Worm (Caenorhabditis elegans) whole organism, L4 larva: ENCODE results near the gene nhr-106.

ENCODE experiments used
- F10B5.3 ChIP-seq: sonication (generic microtip); optimal IDR thresholded peaks from 2 replicates; lab custom pipeline; 2016; ENCODE audit warnings: mild to moderate bottlenecking, missing genetic modification characterization, missing compliant biosample characterization
- F37D6.2 ChIP-seq: sonication (generic microtip); optimal IDR thresholded peaks from 2 replicates; lab custom pipeline; 2016; ENCODE audit warnings: mild to moderate bottlenecking, missing genetic modification characterization, missing compliant biosample characterization
- F49E8.2 ChIP-seq: sonication (generic microtip); optimal IDR thresholded peaks from 2 replicates; lab custom pipeline; 2016; ENCODE audit warnings: missing compliant biosample characterization, mild to moderate bottlenecking, missing genetic modification characterization, borderline replicate concordance
- T26A8.4 ChIP-seq: fragments of 200-800 bp; sonication (Bioruptor generic); IDR thresholded peaks from 2 replicates; pipeline ENCODE4 v1.3.6; 2022; ENCODE audit warnings: missing genetic modification characterization, missing compliant biosample characterization
- Y5F2A.4 ChIP-seq: fragments of 200-800 bp; sonication (Bioruptor generic); optimal IDR thresholded peaks from 2 replicates; lab custom pipeline; 2018; ENCODE audit warnings: mild to moderate bottlenecking, missing genetic modification characterization, missing compliant biosample characterization
- aha-1 ChIP-seq: fragments of 150-350 bp; peaks from one replicate; lab custom pipeline; 2014; ENCODE audit warnings: missing biosample characterization, missing genetic modification characterization
- aly-2 ChIP-seq: sonication (generic microtip); optimal IDR thresholded peaks from 2 replicates; lab custom pipeline; 2018; ENCODE audit warnings: missing biosample characterization, missing genetic modification characterization
- ama-1 ChIP-seq: fragments of 150-350 bp; optimal IDR thresholded peaks from 2 replicates; lab custom pipeline; 2014; ENCODE audit warnings: inconsistent platforms, mixed read lengths
- ceh-20 ChIP-seq: fragments of 200-800 bp; sonication (Bioruptor generic); IDR thresholded peaks from 2 replicates; pipeline ENCODE4 v1.3.6; 2022; ENCODE audit warnings: missing genetic modification reagents, missing genetic modification characterization, missing compliant biosample characterization
- ceh-62 ChIP-seq: sonication (generic microtip); optimal IDR thresholded peaks from 2 replicates; lab custom pipeline; 2017; ENCODE audit warnings: missing biosample characterization, missing genetic modification characterization
- ceh-82 ChIP-seq: sonication (generic microtip); optimal IDR thresholded peaks from 2 replicates; lab custom pipeline; 2017; ENCODE audit warnings: missing biosample characterization, missing genetic modification characterization
- ces-1 ChIP-seq: fragments of 150-350 bp; sonication (generic microtip); optimal IDR thresholded peaks from 4 replicates; lab custom pipeline; 2014; ENCODE audit warnings: missing biosample characterization, missing genetic modification reagents, missing genetic modification characterization
- daf-12 ChIP-seq: fragments of 150-350 bp; optimal IDR thresholded peaks from 2 replicates; lab custom pipeline; 2014; ENCODE audit warnings: missing biosample characterization, missing genetic modification reagents, missing genetic modification characterization
- daf-16 ChIP-seq, 3 experiments: sonication (generic microtip); optimal IDR thresholded peaks; 2 replicates each; lab custom pipeline; 2016 to 2017; ENCODE audit warnings: missing genetic modification characterization in 3 of 3, missing genetic modification reagents in 3 of 3, mild to moderate bottlenecking in 2 of 3, missing compliant biosample characterization in 2 of 3, missing biosample characterization in 1 of 3, moderate library complexity in 1 of 3
- dmd-8 ChIP-seq: fragments of 200-800 bp; sonication (Bioruptor generic); IDR thresholded peaks from 2 replicates; pipeline ENCODE4 v1.3.6; 2022; ENCODE audit warnings: missing genetic modification characterization, missing compliant biosample characterization
- egl-43 ChIP-seq: fragments of 200-800 bp; sonication (Bioruptor generic); IDR thresholded peaks from 2 replicates; pipeline ENCODE4 v1.3.6; 2022; ENCODE audit warnings: missing genetic modification reagents, missing genetic modification characterization, missing compliant biosample characterization
- gei-8 ChIP-seq: fragments of 200-800 bp; sonication (Bioruptor generic); optimal IDR thresholded peaks from 2 replicates; lab custom pipeline; 2018; ENCODE audit warnings: mild to moderate bottlenecking, missing genetic modification characterization, missing compliant biosample characterization
- hlh-11 ChIP-seq: fragments of 200-800 bp; sonication (Bioruptor generic); optimal IDR thresholded peaks from 2 replicates; lab custom pipeline; 2018; ENCODE audit warnings: mild to moderate bottlenecking, missing genetic modification characterization, missing compliant biosample characterization
- hlh-30 ChIP-seq: sonication (generic microtip); optimal IDR thresholded peaks from 2 replicates; lab custom pipeline; 2017; ENCODE audit warnings: antibody characterized with exemption, mild to moderate bottlenecking, missing genetic modification characterization, missing compliant biosample characterization; ENCODE audit not compliant: insufficient read depth
- lin-29 ChIP-seq: fragments of 200-800 bp; sonication (Bioruptor generic); IDR thresholded peaks from 2 replicates; pipeline ENCODE4 v1.3.6; 2022; ENCODE audit warnings: missing genetic modification reagents, missing genetic modification characterization, missing compliant biosample characterization
- lin-39 ChIP-seq: fragments of 150-350 bp; optimal IDR thresholded peaks from 2 replicates; lab custom pipeline; 2014; ENCODE audit warnings: missing biosample characterization, missing genetic modification reagents, missing genetic modification characterization
- lir-3 ChIP-seq: sonication (generic microtip); optimal IDR thresholded peaks from 2 replicates; lab custom pipeline; 2016; ENCODE audit warnings: mild to moderate bottlenecking, missing genetic modification characterization, missing compliant biosample characterization
- mdl-1 ChIP-seq, 2 experiments: fragments of 150-350 bp in 1 of 2; sonication (generic microtip) in 1 of 2; optimal IDR thresholded peaks; 2 replicates each; lab custom pipeline; 2014 to 2017; ENCODE audit warnings: missing biosample characterization in 2 of 2, missing genetic modification characterization in 2 of 2
- mxl-3 ChIP-seq: fragments of 200-800 bp; sonication (Bioruptor generic); optimal IDR thresholded peaks from 2 replicates; lab custom pipeline; 2018; ENCODE audit warnings: mild to moderate bottlenecking, missing genetic modification characterization, missing compliant biosample characterization
- nhr-102 ChIP-seq: sonication (generic microtip); optimal IDR thresholded peaks from 2 replicates; lab custom pipeline; 2016; ENCODE audit warnings: mild to moderate bottlenecking, missing genetic modification characterization, moderate library complexity, missing compliant biosample characterization
- nhr-11 ChIP-seq: fragments of 150-350 bp; optimal IDR thresholded peaks from 2 replicates; lab custom pipeline; 2014; ENCODE audit warnings: missing biosample characterization, missing genetic modification characterization
- nhr-25 ChIP-seq: sonication (generic microtip); optimal IDR thresholded peaks from 2 replicates; lab custom pipeline; 2017; ENCODE audit warnings: missing genetic modification characterization, mild to moderate bottlenecking, missing compliant biosample characterization, antibody characterized with exemption, moderate library complexity, borderline replicate concordance; ENCODE audit not compliant: insufficient read depth
- nhr-28 ChIP-seq: fragments of 150-350 bp; optimal IDR thresholded peaks from 2 replicates; lab custom pipeline; 2014; ENCODE audit warnings: missing biosample characterization, missing genetic modification characterization
- nhr-41 ChIP-seq: fragments of 200-800 bp; sonication (Bioruptor generic); IDR thresholded peaks from 2 replicates; pipeline ENCODE4 v1.3.6; 2022; ENCODE audit warnings: missing genetic modification reagents, missing genetic modification characterization, missing compliant biosample characterization
- nhr-42 ChIP-seq: fragments of 200-800 bp; sonication (Bioruptor generic); IDR thresholded peaks from 2 replicates; pipeline ENCODE4 v1.3.6; 2022; ENCODE audit warnings: missing genetic modification characterization, missing compliant biosample characterization
- nhr-48 ChIP-seq: sonication (generic microtip); optimal IDR thresholded peaks from 2 replicates; lab custom pipeline; 2016; ENCODE audit warnings: mild to moderate bottlenecking, missing genetic modification characterization, missing compliant biosample characterization
- nhr-6 ChIP-seq: fragments of 150-350 bp; optimal IDR thresholded peaks from 2 replicates; lab custom pipeline; 2014; ENCODE audit warnings: missing biosample characterization, missing genetic modification characterization
- nhr-76 ChIP-seq: fragments of 150-350 bp; optimal IDR thresholded peaks from 2 replicates; lab custom pipeline; 2014; ENCODE audit warnings: missing biosample characterization, missing genetic modification characterization
- pha-4 ChIP-seq, 2 experiments: fragments of 150-350 bp in 1 of 2; fragments of 200-800 bp in 1 of 2; sonication (Bioruptor generic) in 1 of 2; IDR thresholded peaks in 1 of 2; optimal IDR thresholded peaks in 1 of 2; 2 replicates each; pipeline versions ENCODE4 v1.3.6 to Lab custom; 2014 to 2022; ENCODE audit warnings: missing genetic modification characterization in 2 of 2, missing genetic modification reagents in 2 of 2, missing biosample characterization in 1 of 2, missing compliant biosample characterization in 1 of 2
- pqm-1 ChIP-seq: sonication (generic microtip); optimal IDR thresholded peaks from 2 replicates; lab custom pipeline; 2017; ENCODE audit warnings: missing biosample characterization, missing genetic modification characterization
- set-16 ChIP-seq: fragments of 200-800 bp; sonication (Bioruptor generic); IDR thresholded peaks from 2 replicates; pipeline ENCODE4 v1.3.6; 2022; ENCODE audit warnings: missing genetic modification reagents, missing genetic modification characterization, missing compliant biosample characterization
- skn-1 ChIP-seq: fragments of 150-350 bp; optimal IDR thresholded peaks from 2 replicates; lab custom pipeline; 2014; ENCODE audit warnings: missing biosample characterization, missing genetic modification characterization
- snpc-4 ChIP-seq: fragments of 150-350 bp; optimal IDR thresholded peaks from 2 replicates; lab custom pipeline; 2014; ENCODE audit warnings: missing biosample characterization, missing genetic modification characterization
- spr-3 ChIP-seq: fragments of 200-800 bp; sonication (Bioruptor generic); optimal IDR thresholded peaks from 2 replicates; lab custom pipeline; 2018; ENCODE audit warnings: mild to moderate bottlenecking, missing genetic modification characterization, missing compliant biosample characterization
- tag-97 ChIP-seq: fragments of 200-800 bp; sonication (Bioruptor generic); IDR thresholded peaks from 2 replicates; pipeline ENCODE4 v1.3.6; 2022; ENCODE audit warnings: missing genetic modification characterization, missing compliant biosample characterization
- vab-7 ChIP-seq: fragments of 200-800 bp; sonication (Bioruptor generic); IDR thresholded peaks from 2 replicates; pipeline ENCODE4 v1.3.6; 2022; ENCODE audit warnings: missing genetic modification reagents, missing genetic modification characterization, missing compliant biosample characterization
- zip-11 ChIP-seq: fragments of 200-800 bp; sonication (Bioruptor generic); IDR thresholded peaks from 2 replicates; pipeline ENCODE4 v1.3.6; 2022; ENCODE audit warnings: missing genetic modification characterization, missing compliant biosample characterization
- ztf-11 ChIP-seq: fragments of 150-350 bp; optimal IDR thresholded peaks from 2 replicates; lab custom pipeline; 2014; ENCODE audit warnings: missing biosample characterization, missing genetic modification characterization

Gene nhr-106

ce11 chrV:505191-505590, 15.8 kb downstream of the nhr-106 start, which contains the start of gene srlf-19:
Gene srlf-19 (plus strand): TSS chrV:505491.
- TF ChIP-seq nhr-11 (tag; lab: Kevin White, UChicago) (no peak), nhr-41 (GFP tag; lab: Robert Waterston, UW) (no peak), vab-7 (GFP tag; lab: Robert Waterston, UW) (no peak), tag-97 (GFP tag; lab: Robert Waterston, UW) (no peak), hlh-11 (tag; lab: Kevin White, UChicago) (no peak), ama-1 (no peak), lir-3 (no peak), set-16 (GFP tag; lab: Robert Waterston, UW) (no peak), ceh-20 (GFP tag; lab: Robert Waterston, UW) (no peak), nhr-6 (tag; lab: Kevin White, UChicago) (no peak), T26A8.4 (GFP tag; lab: Robert Waterston, UW) (no peak), dmd-8 (no peak), daf-12 (no peak), snpc-4 (tag; lab: Kevin White, UChicago) (no peak), F49E8.2 (tag; lab: Kevin White, UChicago) (no peak), ces-1 (no peak), lin-29 (GFP tag; lab: Robert Waterston, UW) (no peak), F37D6.2 (tag; lab: Kevin White, UChicago) (no peak)
- TF ChIP-seq, all 104 proteins: peak for 0

ce11 chrV:512420-512819, 23.0 kb downstream of the nhr-106 start, which contains the start of gene srh-37:
Gene srh-37 (minus strand): TSS chrV:512520.
- no peak for TF ChIP-seq nhr-76 (tag; lab: Kevin White, UChicago)
- TF ChIP-seq nhr-48: no peak
- no peak for TF ChIP-seq hlh-30 (tag; lab: Kevin White, UChicago)
- no peak for TF ChIP-seq ceh-62
- TF ChIP-seq mdl-1 (tag; optimal IDR thresholded peaks at IDR 0.05; lab: Kevin White, UChicago): no peak
- TF ChIP-seq lin-39 (tag; lab: Kevin White, UChicago): no peak
- TF ChIP-seq Y5F2A.4 (GFP tag; lab: Kevin White, UChicago): no peak
- TF ChIP-seq aha-1: no peak
- TF ChIP-seq nhr-42 (GFP tag; lab: Robert Waterston, UW): no peak

- TF ChIP-seq pqm-1 (tag; lab: Kevin White, UChicago) (peak; percentile 12), mxl-3 (no peak), egl-43 (GFP tag; lab: Robert Waterston, UW) (no peak), nhr-102 (peak; percentile 77), nhr-25 (tag; lab: Kevin White, UChicago) (no peak), nhr-28 (tag; lab: Kevin White, UChicago) (peak; percentile 36)
These were observed 30.0 kb downstream of the nhr-106 start, which contains the start of gene nhr-210 for ce11 chrV:519445-519844. Gene nhr-210 (minus strand): TSS chrV:519545.

DNA sequence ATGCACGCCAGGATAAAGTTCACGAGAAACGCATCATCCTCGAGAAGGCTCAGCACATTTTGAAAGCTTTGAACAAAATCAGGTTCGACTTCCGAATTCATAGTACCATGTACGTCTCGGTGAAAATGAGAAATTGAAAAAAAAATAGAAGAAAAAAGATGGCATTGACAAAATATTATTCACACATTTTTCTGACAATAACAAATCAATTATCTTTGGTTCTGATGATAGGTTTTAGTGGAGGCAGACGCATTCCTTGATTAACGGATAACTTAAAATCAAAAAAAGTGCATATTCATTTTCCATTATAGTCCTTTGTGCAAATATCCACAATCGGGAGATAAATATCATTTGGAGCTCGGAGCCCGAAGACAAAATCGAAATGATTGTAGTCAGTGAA, 32.1 kb downstream of the nhr-106 start, which contains the start of gene srw-107:
TSS of gene srw-107 (minus strand) at position 101 of the 400 bp plus-strand sequence.
- no peak for TF ChIP-seq spr-3 (GFP tag; lab: Kevin White, UChicago)
- no peak for TF ChIP-seq mdl-1 (tag; optimal IDR thresholded peaks at IDR 0.05; lab: Kevin White, UChicago)
- TF ChIP-seq pha-4 (GFP tag; IDR thresholded peaks at IDR 0.05; lab: Robert Waterston, UW): no peak
- no peak for TF ChIP-seq pha-4 (tag; optimal IDR thresholded peaks at IDR 0.05; lab: Kevin White, UChicago)
- no peak for TF ChIP-seq gei-8 (GFP tag; lab: Kevin White, UChicago)
- no peak for TF ChIP-seq ceh-82 (tag; lab: Kevin White, UChicago)
- no peak for TF ChIP-seq zip-11 (GFP tag; lab: Robert Waterston, UW)
- no peak for TF ChIP-seq dmd-8
- TF ChIP-seq skn-1 (tag; lab: Kevin White, UChicago): no peak
- TF ChIP-seq ceh-20 (GFP tag; lab: Robert Waterston, UW): no peak
- TF ChIP-seq ztf-11: no peak
- no peak for TF ChIP-seq aly-2 (tag; lab: Kevin White, UChicago)
- no peak for TF ChIP-seq daf-16 (GFP tag; optimal IDR thresholded peaks at IDR 0.05; lab: Kevin White, UChicago)
- TF ChIP-seq daf-16 (tag; optimal IDR thresholded peaks at IDR 0.05; lab: Kevin White, UChicago): no peak
- TF ChIP-seq F10B5.3 (tag; lab: Kevin White, UChicago): no peak
